Worm (Caenorhabditis elegans): Measurements from ENCODE around the gene npax-4.

Gene npax-4

DNA sequence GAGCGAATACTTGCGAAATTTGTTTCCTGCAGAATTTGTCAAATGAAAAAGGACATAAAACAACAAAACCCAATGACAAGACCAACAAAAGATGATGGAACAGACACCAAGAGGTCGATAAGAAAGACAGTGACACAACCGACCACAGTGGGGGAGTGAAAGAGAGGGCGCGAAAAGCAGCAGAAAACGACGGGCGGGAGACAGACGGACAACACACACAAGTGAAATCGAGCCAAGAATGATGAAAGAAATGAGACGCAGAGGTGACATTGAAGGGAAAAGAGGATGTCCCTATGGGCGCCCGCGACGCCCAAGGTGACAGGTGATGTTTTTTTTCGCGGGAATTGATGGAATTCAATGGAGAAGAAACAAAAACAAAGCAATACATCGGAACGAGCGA is 13.6 kb downstream of the npax-4 start (continued):
- TF ChIP-seq lir-3 (tag; optimal IDR thresholded peaks at IDR 0.05; ENCODE audit: poor library complexity) = no peak

DNA sequence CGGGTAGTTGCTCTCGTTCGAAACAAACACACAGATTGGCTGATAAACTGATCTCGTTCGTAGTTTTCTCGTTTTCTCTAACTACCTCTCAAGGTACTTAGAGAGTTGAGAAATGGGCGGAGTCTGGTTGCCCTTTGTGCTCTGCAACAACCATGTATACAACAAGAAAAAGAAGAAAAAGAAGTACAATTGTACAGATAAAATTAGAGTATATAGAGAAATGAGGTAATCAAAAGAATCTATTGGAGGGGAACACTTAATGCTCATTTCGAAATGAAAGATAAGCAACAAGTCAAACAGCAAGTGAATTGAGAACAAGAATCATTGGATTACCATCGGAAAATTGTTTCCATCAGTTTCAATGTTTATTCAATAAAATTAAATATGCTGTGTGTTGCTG is 14.4 kb downstream of the npax-4 start, which contains the start of gene C09G9.1:
Gene C09G9.1, minus strand, starts transcription at position 143 of the 400 bp plus-strand sequence.
- TF ChIP-seq mdl-1 (tag; optimal IDR thresholded peaks at IDR 0.05) = no peak
- no peak for TF ChIP-seq pag-3 (tag; optimal IDR thresholded peaks at IDR 0.05; ENCODE audit: borderline replicate concordance, insufficient read depth)
- TF ChIP-seq nhr-77 (tag; optimal IDR thresholded peaks at IDR 0.05) = peak; percentile 11
- no peak for TF ChIP-seq fkh-10 (GFP tag; optimal IDR thresholded peaks at IDR 0.05)
- TF ChIP-seq grh-1 (GFP tag; IDR thresholded peaks at IDR 0.05) = no peak
- TF ChIP-seq aha-1 (tag; optimal IDR thresholded peaks at IDR 0.05) = no peak

DNA sequence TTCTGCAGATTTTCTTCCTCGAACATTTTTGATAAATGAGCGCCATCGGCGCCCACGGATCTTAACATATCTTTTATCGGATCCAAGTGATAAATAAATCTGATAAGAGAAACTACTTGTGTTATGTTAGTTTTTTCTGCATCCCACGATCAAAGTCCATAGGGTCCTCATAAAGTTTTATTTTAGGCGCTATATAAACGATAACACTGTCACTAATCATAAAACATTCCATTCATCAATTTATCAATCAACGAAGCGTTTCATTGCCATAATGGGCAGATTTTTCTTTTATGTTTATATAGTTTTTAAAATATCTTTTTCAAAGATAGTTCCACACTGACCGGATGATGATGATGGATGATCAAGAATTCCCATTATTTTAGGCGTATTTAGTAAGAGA is 15.0 kb downstream of the npax-4 start:
- TF ChIP-seq sup-37 (GFP tag; optimal IDR thresholded peaks at IDR 0.05) (no peak), rnt-1 (tag; optimal IDR thresholded peaks at IDR 0.05) (no peak), lin-39 (tag; optimal IDR thresholded peaks at IDR 0.05) (no peak), nhr-85 (tag) (peak; percentile 85), lin-35 (GFP tag; optimal IDR thresholded peaks at IDR 0.05) (peak in 1 of 2 experiments; percentile 33), fkh-10 (GFP tag; optimal IDR thresholded peaks at IDR 0.05) (no peak), xbp-1 (tag; optimal IDR thresholded peaks at IDR 0.05) (no peak), nhr-71 (tag; optimal IDR thresholded peaks at IDR 0.05) (peak; percentile 62), nhr-84 (tag; optimal IDR thresholded peaks at IDR 0.05) (no peak), skn-1 (tag; optimal IDR thresholded peaks at IDR 0.05) (no peak), elt-3 (tag; optimal IDR thresholded peaks at IDR 0.05) (peak in 3 of 6 experiments; percentile 22 to 76 (median 71)), efl-3 (GFP tag; optimal IDR thresholded peaks at IDR 0.05) (no peak), nhr-90 (tag; optimal IDR thresholded peaks at IDR 0.05; ENCODE audit: poor library complexity) (peak; percentile 61), efl-1 (optimal IDR thresholded peaks at IDR 0.05) (no peak), efl-1 (GFP tag; optimal IDR thresholded peaks at IDR 0.05 in 1 of 2) (peak in 1 of 2 experiments; percentile 71), mef-2 (tag; optimal IDR thresholded peaks at IDR 0.05) (no peak), nhr-20 (tag; optimal IDR thresholded peaks at IDR 0.05) (peak; percentile 12), snu-23 (GFP tag; optimal IDR thresholded peaks at IDR 0.05) (peak; percentile 28), sox-4 (tag; optimal IDR thresholded peaks at IDR 0.05) (no peak), lin-14 (GFP tag; optimal IDR thresholded peaks at IDR 0.05) (peak; percentile 46), ztf-4 (tag; optimal IDR thresholded peaks at IDR 0.05) (no peak), ceh-90 (tag; optimal IDR thresholded peaks at IDR 0.05) (no peak), nhr-19 (GFP tag; conservative IDR thresholded peaks at IDR 0.05) (0 out of 2 replicates have a peak, but pooled peaks have one; percentile 14), nhr-237 (tag; optimal IDR thresholded peaks at IDR 0.05) (no peak), hlh-17 (GFP tag; optimal IDR thresholded peaks at IDR 0.05; ENCODE audit: borderline replicate concordance) (no peak), blmp-1 (tag; optimal IDR thresholded peaks at IDR 0.05) (peak; percentile 38)

DNA sequence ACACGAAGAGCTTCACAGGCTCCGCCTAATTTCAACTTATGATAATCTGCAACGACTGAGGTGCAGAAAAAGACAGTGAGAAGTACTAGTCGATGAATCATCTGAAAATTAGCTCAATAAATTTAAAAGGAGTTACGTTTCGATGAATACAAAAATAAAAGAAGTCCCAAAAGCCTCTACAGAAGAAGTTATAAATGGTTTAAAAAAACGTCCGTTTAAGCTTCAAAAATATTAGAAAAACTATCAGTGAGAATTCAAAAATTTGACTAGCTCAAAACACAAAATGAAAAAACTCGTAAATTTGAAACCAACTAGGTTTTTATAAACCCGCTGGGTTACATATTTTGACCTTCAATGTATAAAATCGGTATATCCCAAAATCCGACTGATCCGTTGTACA is 23.7 kb downstream of the npax-4 start, which contains the start of gene T11B7.5:
Gene T11B7.5, minus strand, starts transcription at position 101 of the 400 bp plus-strand sequence.
- no peak for TF ChIP-seq nhr-28 (tag; optimal IDR thresholded peaks at IDR 0.05)
- TF ChIP-seq lin-35 (GFP tag; optimal IDR thresholded peaks at IDR 0.05) = no peak
- TF ChIP-seq jun-1 (tag; optimal IDR thresholded peaks at IDR 0.05) = no peak
- no peak for TF ChIP-seq swsn-7 (tag; optimal IDR thresholded peaks at IDR 0.05)
- no peak for TF ChIP-seq nhr-12 (tag; optimal IDR thresholded peaks at IDR 0.05)
- TF ChIP-seq fos-1 (tag; optimal IDR thresholded peaks at IDR 0.05) = no peak

DNA sequence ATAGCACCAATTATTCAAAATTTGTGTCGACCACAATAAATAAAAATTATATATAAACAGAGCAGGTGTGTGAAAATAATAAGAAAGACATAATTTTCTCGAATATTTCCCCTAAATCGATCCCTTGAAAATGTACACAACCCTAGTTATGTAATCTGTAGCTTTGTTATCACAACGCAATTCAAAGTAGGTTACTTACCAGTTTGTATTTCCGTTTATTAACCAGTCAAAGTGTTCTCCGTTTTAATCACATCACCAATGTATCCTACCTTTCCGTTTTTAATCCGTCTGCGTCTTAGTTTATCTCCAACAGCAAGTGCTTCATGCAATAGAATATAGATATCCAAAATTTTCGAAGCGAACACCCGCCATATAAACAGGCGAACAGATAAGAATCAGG is 26.4 kb downstream of the npax-4 start:
- no peak for TF ChIP-seq pax-3 (tag; optimal IDR thresholded peaks at IDR 0.05)
- no peak for TF ChIP-seq efl-1 (optimal IDR thresholded peaks at IDR 0.05)
- TF ChIP-seq efl-1 (GFP tag; optimal IDR thresholded peaks at IDR 0.05 in 1 of 2) = peak in 1 of 2 experiments; percentile 73
- no peak for TF ChIP-seq fkh-4 (tag; optimal IDR thresholded peaks at IDR 0.05; ENCODE audit: borderline replicate concordance)
- no peak for TF ChIP-seq unc-30 (tag; optimal IDR thresholded peaks at IDR 0.05)
- no peak for TF ChIP-seq hlh-4 (tag; optimal IDR thresholded peaks at IDR 0.05)
- no peak for TF ChIP-seq lsy-2 (tag; optimal IDR thresholded peaks at IDR 0.05)

Measured in whole organism, L1 larva.